Fruit fly (Drosophila melanogaster): ENCODE data around the gene CG9330.

CG9330 gene

DNA sequence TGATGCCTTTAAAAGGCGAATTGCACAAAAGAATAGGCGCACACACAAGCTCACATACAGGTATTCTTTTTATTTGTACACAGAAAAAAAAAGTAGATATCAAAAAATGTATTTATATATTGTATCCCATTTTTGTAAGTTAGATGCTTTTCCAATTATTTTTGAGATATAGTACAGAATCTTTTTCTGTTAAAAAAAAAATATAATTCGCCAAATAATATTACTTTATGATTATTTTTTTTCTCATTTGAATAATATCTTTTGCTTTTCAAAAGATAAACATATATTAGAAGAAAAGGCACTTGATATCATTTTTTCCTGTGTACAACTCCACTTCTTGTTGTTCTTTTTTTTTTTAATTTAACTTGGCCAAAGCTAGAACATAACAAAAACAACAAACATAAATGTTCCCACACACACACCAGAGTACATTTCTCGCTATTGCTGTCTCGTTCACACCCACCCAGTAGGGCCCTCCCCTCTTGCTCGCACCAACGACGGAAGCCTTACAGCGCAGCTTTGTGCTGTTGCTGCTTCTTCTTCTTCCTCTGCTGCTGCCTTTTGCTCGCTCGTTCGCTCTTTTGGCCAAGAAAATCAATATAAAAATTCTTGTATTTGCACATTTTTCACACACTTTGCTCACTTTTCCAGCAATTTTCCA is 48.9 kb downstream of the CG9330 start (continued):
- no peak for TF ChIP-seq abd-A (tag; optimal IDR thresholded peaks at IDR 0.05)
- no peak for TF ChIP-seq CG12219 (GFP tag; optimal IDR thresholded peaks at IDR 0.05)
- peak; percentile 89 for TF ChIP-seq Ptx1 (GFP tag; IDR thresholded peaks at IDR 0.05)
- TF ChIP-seq CG15696 (tag; optimal IDR thresholded peaks at IDR 0.05), result peak; percentile 64
- TF ChIP-seq CG9437 (GFP tag; optimal IDR thresholded peaks at IDR 0.05), result peak; percentile 54
- TF ChIP-seq Mad (GFP tag; optimal IDR thresholded peaks at IDR 0.05), result no peak
- TF ChIP-seq eyg (GFP tag; optimal IDR thresholded peaks at IDR 0.05), result no peak
- TF ChIP-seq Rx (GFP tag; IDR thresholded peaks at IDR 0.05), result no peak
- no peak for TF ChIP-seq CG33557 (GFP tag; optimal IDR thresholded peaks at IDR 0.05)
- TF ChIP-seq CG17802 (tag; optimal IDR thresholded peaks at IDR 0.05), result no peak
- no peak for TF ChIP-seq CG14965 (GFP tag; optimal IDR thresholded peaks at IDR 0.05; ENCODE audit: borderline replicate concordance)
- no peak for TF ChIP-seq Lhr (GFP tag; optimal IDR thresholded peaks at IDR 0.05)
- no peak for TF ChIP-seq CG42726 (GFP tag; IDR thresholded peaks at IDR 0.05; ENCODE audit: partially characterized antibody)
- TF ChIP-seq fru (optimal IDR thresholded peaks at IDR 0.05), result no peak
- TF ChIP-seq Gsc (GFP tag; IDR thresholded peaks at IDR 0.05), result no peak
- no peak for TF ChIP-seq Oaz (GFP tag; IDR thresholded peaks at IDR 0.05)
- no peak for TF ChIP-seq dm (GFP tag; optimal IDR thresholded peaks at IDR 0.05)
- TF ChIP-seq CG18599 (GFP tag; optimal IDR thresholded peaks at IDR 0.05), result peak; percentile 84
- no peak for TF ChIP-seq B-H2 (GFP tag; optimal IDR thresholded peaks at IDR 0.05)
- no peak for TF ChIP-seq CG16863 (GFP tag; optimal IDR thresholded peaks at IDR 0.05)
- TF ChIP-seq lmd (GFP tag; IDR thresholded peaks at IDR 0.05), result peak; percentile 81; the same call in 1 of the 2 replicates
- no peak for TF ChIP-seq lov (optimal IDR thresholded peaks at IDR 0.05)
- TF ChIP-seq lov (GFP tag; IDR thresholded peaks at IDR 0.05), result no peak
- TF ChIP-seq fd96Cb (tag; optimal IDR thresholded peaks at IDR 0.05), result peak; percentile 81
- no peak for TF ChIP-seq bowl (GFP tag; IDR thresholded peaks at IDR 0.05)
- TF ChIP-seq CG4424 (GFP tag; optimal IDR thresholded peaks at IDR 0.05), result peak; percentile 79
- peak; percentile 83 for TF ChIP-seq unpg (GFP tag; optimal IDR thresholded peaks at IDR 0.05)
- TF ChIP-seq H15 (GFP tag; IDR thresholded peaks at IDR 0.05), result no peak
- TF ChIP-seq Hmx (GFP tag; optimal IDR thresholded peaks at IDR 0.05), result no peak
- TF ChIP-seq CG5180 (GFP tag; optimal IDR thresholded peaks at IDR 0.05), result no peak
- peak; percentile 86 for TF ChIP-seq CG1832 (GFP tag; optimal IDR thresholded peaks at IDR 0.05)
- TF ChIP-seq CG10147 (GFP tag; optimal IDR thresholded peaks at IDR 0.05), result peak; percentile 83
- TF ChIP-seq Bgb (GFP tag; IDR thresholded peaks at IDR 0.05; ENCODE audit: partially characterized antibody), result no peak
- TF ChIP-seq ato (GFP tag; IDR thresholded peaks at IDR 0.05; ENCODE audit: partially characterized antibody), result no peak
- TF ChIP-seq Gug (GFP tag; IDR thresholded peaks at IDR 0.05), result no peak; the same call in 3 of the 4 replicates
- no peak for TF ChIP-seq pan (optimal IDR thresholded peaks at IDR 0.05)
- peak in 1 of 2 experiments; percentile 73 for TF ChIP-seq pan (GFP tag; optimal IDR thresholded peaks at IDR 0.05 in 1 of 2, IDR thresholded peaks at IDR 0.05 in 1 of 2)
- peak; percentile 43 for TF ChIP-seq Nf-YB (GFP tag; optimal IDR thresholded peaks at IDR 0.05)
- peak; percentile 75; the same call in 2 of the 3 replicates for TF ChIP-seq CG7357 (GFP tag; IDR thresholded peaks at IDR 0.05)
- peak; percentile 18 for TF ChIP-seq CG13123 (GFP tag; optimal IDR thresholded peaks at IDR 0.05)
- TF ChIP-seq D19B (GFP tag; optimal IDR thresholded peaks at IDR 0.05), result peak; percentile 62
- peak; percentile 30 for TF ChIP-seq CG13775 (GFP tag; optimal IDR thresholded peaks at IDR 0.05)
- TF ChIP-seq BtbVII (GFP tag; optimal IDR thresholded peaks at IDR 0.05), result peak; percentile 31
- TF ChIP-seq H2.0 (GFP tag; IDR thresholded peaks at IDR 0.05), result peak; percentile 8; the same call in 1 of the 2 replicates
- TF ChIP-seq D (optimal IDR thresholded peaks at IDR 0.05), result no peak
- peak; percentile 64 for TF ChIP-seq D (GFP tag; optimal IDR thresholded peaks at IDR 0.05)
- no peak for TF ChIP-seq run (tag; optimal IDR thresholded peaks at IDR 0.05)
- TF ChIP-seq zen (tag; optimal IDR thresholded peaks at IDR 0.05), result peak; percentile 65
- TF ChIP-seq CG12744 (GFP tag; optimal IDR thresholded peaks at IDR 0.05), result no peak
- peak; percentile 92 for TF ChIP-seq CG10979 (tag; optimal IDR thresholded peaks at IDR 0.05)
